Worm (Caenorhabditis elegans): ENCODE measurements around the gene hrg-7.

The hrg-7 gene

ce11 chrV:12697364-12697901, 44.4 kb upstream of the hrg-7 start, which contains the start of gene istr-1:
Gene istr-1, plus strand, starts transcription at chrV:12697858.
- TF ChIP-seq ZK546.5 (tag; optimal IDR thresholded peaks at IDR 0.05): no peak
- peak in 1 of 2 experiments; percentile 47 for TF ChIP-seq lsy-2 (tag; optimal IDR thresholded peaks at IDR 0.05)
- TF ChIP-seq daf-16 (GFP tag; optimal IDR thresholded peaks at IDR 0.05): no peak
- TF ChIP-seq daf-16 (tag; optimal IDR thresholded peaks at IDR 0.05): peak; percentile 39
- no peak for TF ChIP-seq nhr-28 (tag; optimal IDR thresholded peaks at IDR 0.05)
- peak; percentile 49 for TF ChIP-seq lin-38 (GFP tag; IDR thresholded peaks at IDR 0.05)
- TF ChIP-seq nhr-76 (tag; optimal IDR thresholded peaks at IDR 0.05): no peak
- no peak for TF ChIP-seq ztf-11 (tag; optimal IDR thresholded peaks at IDR 0.05)
- no peak for TF ChIP-seq ceh-82 (tag; optimal IDR thresholded peaks at IDR 0.05)
- no peak for TF ChIP-seq ceh-32 (tag; optimal IDR thresholded peaks at IDR 0.05; ENCODE audit: poor library complexity)
- no peak for TF ChIP-seq nhr-102 (tag; optimal IDR thresholded peaks at IDR 0.05)
- TF ChIP-seq set-16 (GFP tag; IDR thresholded peaks at IDR 0.05): no peak
- no peak for TF ChIP-seq sdz-12 (GFP tag; optimal IDR thresholded peaks at IDR 0.05)
- TF ChIP-seq daf-12 (tag; optimal IDR thresholded peaks at IDR 0.05): no peak
- TF ChIP-seq nhr-6 (tag; optimal IDR thresholded peaks at IDR 0.05): peak; percentile 30
- no peak for TF ChIP-seq Y48G9A.11 (GFP tag; IDR thresholded peaks at IDR 0.05)
- no peak for TF ChIP-seq mxl-3 (GFP tag; optimal IDR thresholded peaks at IDR 0.05)
- no peak for TF ChIP-seq F26F4.8 (GFP tag; conservative IDR thresholded peaks at IDR 0.05)
- TF ChIP-seq dve-1 (tag; optimal IDR thresholded peaks at IDR 0.05; ENCODE audit: insufficient read depth): no peak
- TF ChIP-seq Y75B8A.6 (GFP tag; IDR thresholded peaks at IDR 0.05): no peak
- TF ChIP-seq nhr-11 (tag; optimal IDR thresholded peaks at IDR 0.05): peak; percentile 52
- peak; percentile 74 for TF ChIP-seq hlh-30 (tag; optimal IDR thresholded peaks at IDR 0.05; ENCODE audit: insufficient read depth)
- TF ChIP-seq nhr-10 (tag; optimal IDR thresholded peaks at IDR 0.05): no peak
- peak; percentile 0 for TF ChIP-seq rbr-2 (tag; optimal IDR thresholded peaks at IDR 0.05)
- no peak for TF ChIP-seq R02D3.7 (tag; optimal IDR thresholded peaks at IDR 0.05)
- no peak for TF ChIP-seq zfp-3 (GFP tag; conservative IDR thresholded peaks at IDR 0.05)
- peak; percentile 38 for TF ChIP-seq T20F7.1 (GFP tag; optimal IDR thresholded peaks at IDR 0.05)

ce11 chrV:12701613-12702012, 40.2 kb upstream of the hrg-7 start:
- peak; percentile 44 for TF ChIP-seq ces-1 (GFP tag; optimal IDR thresholded peaks at IDR 0.05)
- no peak for TF ChIP-seq dmd-6 (GFP tag; IDR thresholded peaks at IDR 0.05)

ce11 chrV:12704077-12704476, 37.8 kb upstream of the hrg-7 start, which contains the start of gene R11D1.1:
Gene R11D1.1, plus strand, starts transcription at chrV:12704377.
- TF ChIP-seq zip-2 (tag; optimal IDR thresholded peaks at IDR 0.05) (no peak), unc-62 (GFP tag; optimal IDR thresholded peaks at IDR 0.05 in 1 of 2) (peak in 1 of 2 experiments; percentile 34), unc-62 (tag; optimal IDR thresholded peaks at IDR 0.05) (no peak), ZK546.5 (tag; optimal IDR thresholded peaks at IDR 0.05) (no peak)

- TF ChIP-seq lin-15B (tag; optimal IDR thresholded peaks at IDR 0.05) (no peak), aha-1 (tag) (peak; percentile 80)
Observed at ce11 chrV:12706511-12706910, 35.3 kb upstream of the hrg-7 start.

- TF ChIP-seq madf-5 (GFP tag; IDR thresholded peaks at IDR 0.05) (no peak), mdl-1 (tag; optimal IDR thresholded peaks at IDR 0.05) (no peak)
Observed at ce11 chrV:12708305-12708704, 33.5 kb upstream of the hrg-7 start, which contains the start of gene R11D1.2. Gene R11D1.2, plus strand, starts transcription at chrV:12708605.

All from whole organism, L4 larva.